Worm (Caenorhabditis elegans): ENCODE data around the gene F25E5.5.
"Not testable (repeated sequence)": the region's sequence is repeated elsewhere in the genome, so short reads cannot be mapped to it uniquely, and the experiment has no call there.

F25E5.5 gene

ce11 chrV:7439807-7440206, 7.3 kb upstream of the F25E5.5 start, which contains the start of gene try-13:
try-13 (plus strand) TSS chrV:7440107.
- TF ChIP-seq ceh-45 (GFP tag; IDR thresholded peaks at IDR 0.05) (no peak), pag-3 (tag; optimal IDR thresholded peaks at IDR 0.05; ENCODE audit: borderline replicate concordance) (no peak), pros-1 (tag; optimal IDR thresholded peaks at IDR 0.05) (no peak), hlh-15 (tag; optimal IDR thresholded peaks at IDR 0.05) (no peak), pax-1 (tag; optimal IDR thresholded peaks at IDR 0.05) (no peak), dve-1 (tag; optimal IDR thresholded peaks at IDR 0.05) (no peak), zip-5 (tag; optimal IDR thresholded peaks at IDR 0.05) (no peak), ceh-30 (tag; optimal IDR thresholded peaks at IDR 0.05) (no peak), pqm-1 (tag; optimal IDR thresholded peaks at IDR 0.05) (no peak), ets-4 (tag; optimal IDR thresholded peaks at IDR 0.05) (no peak), ceh-19 (GFP tag; optimal IDR thresholded peaks at IDR 0.05) (no peak), dmd-4 (tag; optimal IDR thresholded peaks at IDR 0.05; ENCODE audit: borderline replicate concordance) (no peak), pha-4 (tag; optimal IDR thresholded peaks at IDR 0.05) (no peak), C38D4.7 (GFP tag; optimal IDR thresholded peaks at IDR 0.05) (no peak), lim-6 (tag; optimal IDR thresholded peaks at IDR 0.05) (no peak), unc-55 (GFP tag; optimal IDR thresholded peaks at IDR 0.05) (no peak), ceh-48 (tag; optimal IDR thresholded peaks at IDR 0.05) (no peak), odd-2 (tag; optimal IDR thresholded peaks at IDR 0.05) (no peak), ceh-14 (tag; optimal IDR thresholded peaks at IDR 0.05) (no peak), npax-4 (tag; optimal IDR thresholded peaks at IDR 0.05) (no peak)

- TF ChIP-seq ceh-45 (GFP tag; IDR thresholded peaks at IDR 0.05), result peak; percentile 60; the same call in 1 of the 2 replicates
Measured at ce11 chrV:7443480-7443879, 3.6 kb upstream of the F25E5.5 start.

DNA sequence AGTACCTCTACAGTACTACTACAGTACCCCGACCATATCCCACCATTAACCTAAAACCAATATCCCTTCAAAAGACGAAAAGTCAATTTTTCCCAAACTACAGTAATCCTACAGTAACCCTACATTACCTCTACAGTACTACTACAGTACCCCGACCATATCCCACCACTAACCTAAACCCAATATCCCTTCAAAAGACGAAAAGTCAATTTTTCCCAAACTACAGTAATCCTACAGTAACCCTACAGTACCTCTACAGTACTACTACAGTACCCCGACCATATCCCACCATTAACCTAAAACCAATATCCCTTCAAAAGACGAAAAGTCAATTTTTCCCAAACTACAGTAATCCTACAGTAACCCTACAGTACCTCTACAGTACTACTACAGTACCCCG, 2.7 kb upstream of the F25E5.5 start, which contains the start of gene nhr-141:
TSS of gene nhr-141 (plus strand) at position 331 of the 400 bp plus-strand sequence.
- TF ChIP-seq unc-42 (tag; optimal IDR thresholded peaks at IDR 0.05); T23F11.4 (GFP tag; optimal IDR thresholded peaks at IDR 0.05); ceh-24 (tag; optimal IDR thresholded peaks at IDR 0.05): not testable (repeated sequence)

DNA sequence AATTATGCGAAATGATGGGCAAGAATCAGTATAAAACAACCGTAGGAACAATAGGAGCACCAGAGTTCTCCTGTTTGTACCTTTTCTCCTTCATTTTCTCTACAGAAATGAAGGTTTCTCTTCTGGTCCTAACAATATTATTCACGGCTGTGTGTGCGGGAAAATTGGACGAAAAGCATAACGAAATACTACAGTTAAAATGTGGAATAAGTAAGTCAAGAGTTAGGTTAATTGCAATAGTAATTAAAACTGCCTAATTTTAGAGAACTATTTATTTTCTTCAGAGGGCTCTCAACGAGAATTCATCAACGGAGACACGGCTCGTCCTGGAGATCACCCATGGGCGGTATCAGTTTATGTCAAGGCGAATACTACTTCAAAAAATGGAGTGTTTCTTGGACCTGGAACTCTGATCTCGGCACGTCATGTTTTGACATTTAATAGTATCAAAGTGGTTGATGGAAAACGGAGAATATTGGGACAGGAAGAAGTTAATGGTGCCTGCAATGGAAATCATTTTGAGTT, 2.3 kb downstream of the F25E5.5 start, which contains the start of gene try-12:
TSS of gene try-12 (plus strand) at position 51 of the 525 bp plus-strand sequence.
- TF ChIP-seq K09A11.1 (tag; optimal IDR thresholded peaks at IDR 0.05; ENCODE audit: insufficient read depth) (no peak), lim-6 (tag; optimal IDR thresholded peaks at IDR 0.05) (no peak), Y22D7AL.16 (tag; optimal IDR thresholded peaks at IDR 0.05) (no peak), hlh-13 (GFP tag; optimal IDR thresholded peaks at IDR 0.05) (no peak), T23F11.4 (GFP tag; optimal IDR thresholded peaks at IDR 0.05) (no peak), nfya-1 (tag; optimal IDR thresholded peaks at IDR 0.05) (no peak), dmd-4 (tag; optimal IDR thresholded peaks at IDR 0.05; ENCODE audit: borderline replicate concordance) (no peak), ceh-2 (tag; optimal IDR thresholded peaks at IDR 0.05) (no peak), elt-4 (tag; optimal IDR thresholded peaks at IDR 0.05) (no peak), ceh-18 (tag; optimal IDR thresholded peaks at IDR 0.05) (no peak), ceh-24 (tag; optimal IDR thresholded peaks at IDR 0.05) (no peak), pag-3 (tag; optimal IDR thresholded peaks at IDR 0.05; ENCODE audit: borderline replicate concordance) (no peak), syd-9 (tag; optimal IDR thresholded peaks at IDR 0.05) (no peak), zip-5 (tag; optimal IDR thresholded peaks at IDR 0.05) (no peak), ets-4 (tag; optimal IDR thresholded peaks at IDR 0.05) (no peak)

DNA sequence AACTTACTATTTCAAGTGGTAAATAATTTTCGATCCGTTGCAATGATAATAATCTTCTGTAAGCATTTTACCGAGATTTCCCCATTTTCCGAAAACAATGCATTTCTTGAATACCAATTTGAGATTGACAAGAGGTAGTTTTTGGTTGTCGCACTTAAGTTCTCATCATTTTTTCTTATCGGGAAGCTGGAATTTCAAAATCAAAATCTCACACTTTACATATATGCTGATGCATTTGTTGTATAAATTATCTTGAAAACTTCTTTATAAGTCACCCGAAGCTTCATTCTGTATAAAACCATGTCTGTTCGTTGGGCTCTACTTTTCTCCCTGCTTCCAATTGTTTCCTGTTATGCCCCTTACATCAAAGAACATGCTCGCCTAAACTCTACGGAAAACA, 4.4 kb downstream of the F25E5.5 start, which contains the start of gene try-11:
TSS of gene try-11 (plus strand) at position 301 of the 400 bp plus-strand sequence.
- TF ChIP-seq ceh-24 (tag; optimal IDR thresholded peaks at IDR 0.05) (no peak), odd-2 (tag; optimal IDR thresholded peaks at IDR 0.05) (no peak), pat-9 (tag; optimal IDR thresholded peaks at IDR 0.05) (no peak), lim-6 (tag; optimal IDR thresholded peaks at IDR 0.05) (no peak), zip-5 (tag; optimal IDR thresholded peaks at IDR 0.05) (no peak), che-1 (tag; optimal IDR thresholded peaks at IDR 0.05) (no peak)

All from whole organism, late embryonic.